Fruit fly (Drosophila melanogaster): ENCODE measurements around the gene CG12715.

Gene CG12715

dm6 chrX:13090656-13091261, 35.6 kb upstream of the CG12715 start, which contains the start of gene lic (continued):
- TF ChIP-seq Sox100B (GFP tag; optimal IDR thresholded peaks at IDR 0.05) (no peak), CG8290 (GFP tag; optimal IDR thresholded peaks at IDR 0.05) (peak; percentile 7), CG8290 (tag; optimal IDR thresholded peaks at IDR 0.05) (peak in 1 of 2 experiments; percentile 49), Neu2 (GFP tag; optimal IDR thresholded peaks at IDR 0.05; ENCODE audit: borderline replicate concordance) (no peak), inv (GFP tag; IDR thresholded peaks at IDR 0.05; ENCODE audit: partially characterized antibody) (peak; percentile 67), hb (GFP tag; IDR thresholded peaks at IDR 0.05; ENCODE audit: partially characterized antibody) (peak; percentile 77), dpn (GFP tag; optimal IDR thresholded peaks at IDR 0.05) (no peak), tna (GFP tag; IDR thresholded peaks at IDR 0.05; ENCODE audit: partially characterized antibody) (peak; percentile 82), unc-4 (GFP tag; IDR thresholded peaks at IDR 0.05; ENCODE audit: partially characterized antibody) (peak; percentile 60), Taf1 (GFP tag; IDR thresholded peaks at IDR 0.05) (no peak), lab (GFP tag; optimal IDR thresholded peaks at IDR 0.05) (no peak), CG3726 (GFP tag; IDR thresholded peaks at IDR 0.05) (no peak), lov (optimal IDR thresholded peaks at IDR 0.05) (no peak), lov (GFP tag; IDR thresholded peaks at IDR 0.05) (no peak), CoRest (tag; optimal IDR thresholded peaks at IDR 0.05) (peak; percentile 4), ssp (GFP tag; IDR thresholded peaks at IDR 0.05) (0 out of 2 replicates have a peak, but pooled peaks have one; percentile 8), tx (GFP tag; optimal IDR thresholded peaks at IDR 0.05) (no peak), CG31388 (GFP tag; optimal IDR thresholded peaks at IDR 0.05) (no peak), corto (GFP tag; optimal IDR thresholded peaks at IDR 0.05) (no peak), CG9437 (GFP tag; optimal IDR thresholded peaks at IDR 0.05) (peak; percentile 26), Ravus (GFP tag; IDR thresholded peaks at IDR 0.05) (no peak), disco-r (GFP tag; optimal IDR thresholded peaks at IDR 0.05) (no peak), gem (tag; optimal IDR thresholded peaks at IDR 0.05) (peak; percentile 2), al (GFP tag; IDR thresholded peaks at IDR 0.05) (no peak), HLH4C (GFP tag; IDR thresholded peaks at IDR 0.05; ENCODE audit: partially characterized antibody) (peak; percentile 73), bab2 (GFP tag; optimal IDR thresholded peaks at IDR 0.05) (no peak), Lhr (GFP tag; optimal IDR thresholded peaks at IDR 0.05) (no peak), fd3F (GFP tag; optimal IDR thresholded peaks at IDR 0.05) (no peak), CG9817 (tag; optimal IDR thresholded peaks at IDR 0.05) (no peak), Xrp1 (GFP tag; IDR thresholded peaks at IDR 0.05) (no peak), CG7357 (GFP tag; IDR thresholded peaks at IDR 0.05) (no peak), hbn (GFP tag; IDR thresholded peaks at IDR 0.05; ENCODE audit: partially characterized antibody) (peak; percentile 64), br (optimal IDR thresholded peaks at IDR 0.05) (no peak), mirr (GFP tag; optimal IDR thresholded peaks at IDR 0.05) (no peak), stc (GFP tag; IDR thresholded peaks at IDR 0.05) (no peak), dysf (GFP tag; IDR thresholded peaks at IDR 0.05) (no peak), ase (GFP tag; IDR thresholded peaks at IDR 0.05) (no peak), CG11093 (GFP tag; IDR thresholded peaks at IDR 0.05) (no peak), emc (GFP tag; optimal IDR thresholded peaks at IDR 0.05) (no peak), esg (GFP tag; conservative IDR thresholded peaks at IDR 0.05) (no peak), Atf-2 (GFP tag; optimal IDR thresholded peaks at IDR 0.05) (no peak), amos (GFP tag; IDR thresholded peaks at IDR 0.05; ENCODE audit: partially characterized antibody) (peak; percentile 87), CG17385 (GFP tag; optimal IDR thresholded peaks at IDR 0.05) (no peak), Dll (GFP tag; IDR thresholded peaks at IDR 0.05; ENCODE audit: partially characterized antibody) (peak; percentile 73), Vsx1 (GFP tag; optimal IDR thresholded peaks at IDR 0.05) (no peak), ind (GFP tag; optimal IDR thresholded peaks at IDR 0.05) (no peak), CrebB (tag; optimal IDR thresholded peaks at IDR 0.05) (no peak), danr (GFP tag; IDR thresholded peaks at IDR 0.05) (no peak), sens (GFP tag) (no peak), knrl (GFP tag; IDR thresholded peaks at IDR 0.05; ENCODE audit: partially characterized antibody) (peak; percentile 68; the same call in 2 of the 3 replicates), gfzf (GFP tag; optimal IDR thresholded peaks at IDR 0.05) (peak; percentile 29)
